Fruit fly (Drosophila melanogaster): Measurements from ENCODE around the gene CheB98a.
A peak's percentile ranks its signal among the peaks of the same experiment; 100 is the strongest.

dm6 chr3R:28845377-28845876 is 38.9 kb downstream of the CheB98a start:
- TF ChIP-seq bab1 (GFP tag; optimal IDR thresholded peaks at IDR 0.05) (no peak), cic (GFP tag; optimal IDR thresholded peaks at IDR 0.05) (no peak), tj (GFP tag; optimal IDR thresholded peaks at IDR 0.05) (peak; percentile 31)
